Worm (Caenorhabditis elegans) whole organism, L4/young adult: ENCODE results near the gene enol-1.

Experiments
- dao-5 ChIP-seq: sonication (generic microtip); optimal IDR thresholded peaks from 2 replicates; lab custom pipeline; 2016; ENCODE audit warnings: missing genotype, missing genetic modification characterization, moderate library complexity, missing compliant biosample characterization
- him-1 ChIP-seq: sonication (generic microtip); optimal IDR thresholded peaks from 2 replicates; lab custom pipeline; 2016; ENCODE audit warnings: missing genotype, missing genetic modification reagents, missing genetic modification characterization, missing compliant biosample characterization

ce11 chrII:8962206-8962605 lies 31.4 kb downstream of the enol-1 start:
- no peak for TF ChIP-seq dao-5
- TF ChIP-seq him-1 = peak; percentile 9
